Fruit fly (Drosophila melanogaster): ENCODE measurements around the gene nerfin-1.

The nerfin-1 gene

dm6 chr3L:882236-882891, 26.5 kb upstream of the nerfin-1 start:
- TF ChIP-seq h (optimal IDR thresholded peaks at IDR 0.05): no peak
- TF ChIP-seq dmrt11E (tag; optimal IDR thresholded peaks at IDR 0.05): no peak
- no peak for TF ChIP-seq lola (GFP tag; optimal IDR thresholded peaks at IDR 0.05)
- peak; percentile 43; the same call in 1 of the 3 replicates for TF ChIP-seq CG17361 (GFP tag; IDR thresholded peaks at IDR 0.05)
- peak; percentile 6 for TF ChIP-seq D19B (GFP tag; optimal IDR thresholded peaks at IDR 0.05)
- no peak for TF ChIP-seq CG4707 (GFP tag; optimal IDR thresholded peaks at IDR 0.05)
- no peak for TF ChIP-seq CG5953 (GFP tag; IDR thresholded peaks at IDR 0.05)
- TF ChIP-seq peb (GFP tag; IDR thresholded peaks at IDR 0.05): no peak
- TF ChIP-seq CG8281 (tag; optimal IDR thresholded peaks at IDR 0.05): no peak
- no peak for TF ChIP-seq zf30C (GFP tag; optimal IDR thresholded peaks at IDR 0.05)
- TF ChIP-seq Ravus (GFP tag; IDR thresholded peaks at IDR 0.05): no peak
- peak; percentile 33 for TF ChIP-seq Fer3 (tag; optimal IDR thresholded peaks at IDR 0.05)
- no peak for TF ChIP-seq Jarid2 (GFP tag; optimal IDR thresholded peaks at IDR 0.05)
- TF ChIP-seq Xrp1 (GFP tag; IDR thresholded peaks at IDR 0.05): no peak
- no peak for TF ChIP-seq crp (GFP tag; optimal IDR thresholded peaks at IDR 0.05)
- TF ChIP-seq CG11093 (GFP tag; IDR thresholded peaks at IDR 0.05): no peak
- TF ChIP-seq CG12659 (GFP tag; optimal IDR thresholded peaks at IDR 0.05): no peak
- TF ChIP-seq lilli (GFP tag; optimal IDR thresholded peaks at IDR 0.05): no peak
- no peak for TF ChIP-seq CG2889 (GFP tag; IDR thresholded peaks at IDR 0.05)
- no peak for TF ChIP-seq eve (GFP tag; optimal IDR thresholded peaks at IDR 0.05)
- no peak for TF ChIP-seq CG9215 (GFP tag; IDR thresholded peaks at IDR 0.05)
- TF ChIP-seq sob (GFP tag; IDR thresholded peaks at IDR 0.05): 0 out of 2 replicates have a peak, but pooled peaks have one; percentile 7
- no peak for TF ChIP-seq Eip74EF (GFP tag; optimal IDR thresholded peaks at IDR 0.05)
- no peak for TF ChIP-seq Abd-B (GFP tag; optimal IDR thresholded peaks at IDR 0.05)
- no peak for TF ChIP-seq cad (GFP tag; optimal IDR thresholded peaks at IDR 0.05)
- TF ChIP-seq lab (GFP tag; optimal IDR thresholded peaks at IDR 0.05): peak; percentile 46
- TF ChIP-seq Six4 (GFP tag; optimal IDR thresholded peaks at IDR 0.05): no peak
- no peak for TF ChIP-seq Scr (GFP tag; IDR thresholded peaks at IDR 0.05; ENCODE audit: partially characterized antibody)
- TF ChIP-seq CG4820 (GFP tag; optimal IDR thresholded peaks at IDR 0.05): no peak
- TF ChIP-seq gcm (GFP tag; optimal IDR thresholded peaks at IDR 0.05): no peak
- TF ChIP-seq ind (GFP tag; optimal IDR thresholded peaks at IDR 0.05): peak; percentile 21
- no peak for TF ChIP-seq dati (GFP tag; IDR thresholded peaks at IDR 0.05)
- peak; percentile 32; the same call in 1 of the 2 replicates for TF ChIP-seq lmd (GFP tag; IDR thresholded peaks at IDR 0.05)
- TF ChIP-seq CG3281 (GFP tag; optimal IDR thresholded peaks at IDR 0.05): peak; percentile 47
- TF ChIP-seq CG11504 (tag; optimal IDR thresholded peaks at IDR 0.05): peak; percentile 59
- TF ChIP-seq Hr78 (GFP tag; optimal IDR thresholded peaks at IDR 0.05): peak in 1 of 2 experiments; percentile 54
- no peak for TF ChIP-seq crc (GFP tag; optimal IDR thresholded peaks at IDR 0.05)
- peak; percentile 57 for TF ChIP-seq Ptx1 (GFP tag; IDR thresholded peaks at IDR 0.05)
- no peak for TF ChIP-seq Taf1 (GFP tag; IDR thresholded peaks at IDR 0.05)
- TF ChIP-seq CG1603 (tag; optimal IDR thresholded peaks at IDR 0.05): no peak
- 0 out of 2 replicates have a peak, but pooled peaks have one; percentile 30 for TF ChIP-seq CG6689 (GFP tag; IDR thresholded peaks at IDR 0.05)
- TF ChIP-seq HLH3B (GFP tag; IDR thresholded peaks at IDR 0.05): 0 out of 2 replicates have a peak, but pooled peaks have one; percentile 30
- no peak for TF ChIP-seq bab2 (GFP tag; optimal IDR thresholded peaks at IDR 0.05)
- TF ChIP-seq Aef1 (GFP tag; IDR thresholded peaks at IDR 0.05): no peak
- TF ChIP-seq chinmo (GFP tag; IDR thresholded peaks at IDR 0.05; ENCODE audit: partially characterized antibody): 0 out of 4 replicates have a peak, but pooled peaks have one; percentile 34
- no peak for TF ChIP-seq trh (GFP tag; optimal IDR thresholded peaks at IDR 0.05)
- TF ChIP-seq dysf (GFP tag; IDR thresholded peaks at IDR 0.05): peak; percentile 48; the same call in 1 of the 3 replicates
- TF ChIP-seq Rfx (GFP tag; IDR thresholded peaks at IDR 0.05): peak; percentile 33
- TF ChIP-seq Kr (GFP tag; optimal IDR thresholded peaks at IDR 0.05): no peak
- no peak for TF ChIP-seq usp (GFP tag; optimal IDR thresholded peaks at IDR 0.05)

All from whole organism, embryonic.